In genomic region chrV:19142595-19142994, ce11 we compare ENCODE assay signal across 3 worm cellular contexts.
TF ChIP-seq lines count a peak whose summit lies in the region.

No protein-coding gene starts in this region.

TF ChIP-seq in whole organism, L4 larva, 104 proteins besides CTCF, POLR2A, EP300 and RAD21 (continued from another document):
- TF ChIP-seq hmg-1.1 (GFP tag; IDR thresholded peaks at IDR 0.05; lab: Robert Waterston, UW) (peak; percentile 60), set-16 (GFP tag; IDR thresholded peaks at IDR 0.05; lab: Robert Waterston, UW) (peak; percentile 62), arid-1 (GFP tag; conservative IDR thresholded peaks at IDR 0.05; lab: Robert Waterston, UW) (peak; percentile 70)

TF ChIP-seq in whole organism, late embryonic, 69 proteins besides CTCF, POLR2A, EP300 and RAD21 (continued from another document):
- no peak for TF ChIP-seq F13H6.1 (tag; optimal IDR thresholded peaks at IDR 0.05; lab: Kevin White, UChicago)
TF ChIP-seq in whole organism, late embryonic: peak in this region for 3.

TF ChIP-seq in whole organism, young adult, 124 proteins besides CTCF, POLR2A, EP300 and RAD21 (continued from another document):
- TF ChIP-seq nhr-90 (tag; optimal IDR thresholded peaks at IDR 0.05; lab: Kevin White, UChicago) = peak; percentile 21
- TF ChIP-seq C17E4.6 (GFP tag; IDR thresholded peaks at IDR 0.05; lab: Robert Waterston, UW) = no peak
- TF ChIP-seq lin-35 (GFP tag; optimal IDR thresholded peaks at IDR 0.05; lab: Kevin White, UChicago) = no peak
- TF ChIP-seq lag-1 (GFP tag; IDR thresholded peaks at IDR 0.05; lab: Robert Waterston, UW) = no peak
- TF ChIP-seq aptf-3 (GFP tag; IDR thresholded peaks at IDR 0.05; lab: Robert Waterston, UW) = no peak
- no peak for TF ChIP-seq akir-1 (GFP tag; optimal IDR thresholded peaks at IDR 0.05; lab: Kevin White, UChicago)
- no peak for TF ChIP-seq hrde-1 (tag; optimal IDR thresholded peaks at IDR 0.05; lab: Kevin White, UChicago; ENCODE audit: borderline replicate concordance)
- peak; percentile 65 for TF ChIP-seq hmg-1.2 (GFP tag; IDR thresholded peaks at IDR 0.05; lab: Robert Waterston, UW)
- no peak for TF ChIP-seq F57C9.4 (tag; optimal IDR thresholded peaks at IDR 0.05; lab: Kevin White, UChicago)
- TF ChIP-seq nhr-179 (tag; optimal IDR thresholded peaks at IDR 0.05; lab: Kevin White, UChicago) = peak; percentile 5
- TF ChIP-seq ztf-22 (GFP tag; optimal IDR thresholded peaks at IDR 0.05; lab: Kevin White, UChicago) = no peak
- no peak for TF ChIP-seq ceh-27 (GFP tag; optimal IDR thresholded peaks at IDR 0.05; lab: Kevin White, UChicago)
- TF ChIP-seq F39B2.1 (GFP tag; IDR thresholded peaks at IDR 0.05; lab: Robert Waterston, UW) = no peak
- no peak for TF ChIP-seq ekl-4 (GFP tag; IDR thresholded peaks at IDR 0.05; lab: Robert Waterston, UW)
- TF ChIP-seq T26A5.8 (tag; optimal IDR thresholded peaks at IDR 0.05; lab: Kevin White, UChicago) = no peak
- TF ChIP-seq chd-7 (tag; optimal IDR thresholded peaks at IDR 0.05; lab: Kevin White, UChicago) = no peak
- no peak for TF ChIP-seq lir-1 (GFP tag; conservative IDR thresholded peaks at IDR 0.05; lab: Robert Waterston, UW)
- 0 out of 2 replicates have a peak, but pooled peaks have one; percentile 28 for TF ChIP-seq D2030.7 (GFP tag; IDR thresholded peaks at IDR 0.05; lab: Robert Waterston, UW)
- TF ChIP-seq attf-5 (GFP tag; optimal IDR thresholded peaks at IDR 0.05; lab: Kevin White, UChicago) = no peak
- no peak for TF ChIP-seq lin-40 (tag; optimal IDR thresholded peaks at IDR 0.05; lab: Kevin White, UChicago)
- no peak for TF ChIP-seq let-526 (GFP tag; IDR thresholded peaks at IDR 0.05; lab: Robert Waterston, UW)
- no peak for TF ChIP-seq hlh-26 (GFP tag; conservative IDR thresholded peaks at IDR 0.05; lab: Robert Waterston, UW)
- TF ChIP-seq lsy-27 (tag; optimal IDR thresholded peaks at IDR 0.05; lab: Kevin White, UChicago; ENCODE audit: borderline replicate concordance, insufficient read depth) = no peak
- TF ChIP-seq snpc-1.3 (tag; optimal IDR thresholded peaks at IDR 0.05; lab: Kevin White, UChicago; ENCODE audit: insufficient read depth) = no peak
- no peak for TF ChIP-seq dpff-1 (tag; optimal IDR thresholded peaks at IDR 0.05; lab: Kevin White, UChicago)
- no peak for TF ChIP-seq tlf-1 (GFP tag; optimal IDR thresholded peaks at IDR 0.05; lab: Kevin White, UChicago)
- TF ChIP-seq hsf-1 (GFP tag; IDR thresholded peaks at IDR 0.05; lab: Robert Waterston, UW) = no peak
- TF ChIP-seq lsl-1 (GFP tag; optimal IDR thresholded peaks at IDR 0.05; lab: Kevin White, UChicago) = no peak
- no peak for TF ChIP-seq mes-4 (tag; optimal IDR thresholded peaks at IDR 0.05; lab: Kevin White, UChicago)
- TF ChIP-seq tbx-9 (tag; optimal IDR thresholded peaks at IDR 0.05; lab: Kevin White, UChicago; ENCODE audit: borderline replicate concordance) = no peak
- no peak for TF ChIP-seq rcor-1 (GFP tag; IDR thresholded peaks at IDR 0.05; lab: Robert Waterston, UW)
- no peak for TF ChIP-seq nhr-27 (tag; optimal IDR thresholded peaks at IDR 0.05; lab: Kevin White, UChicago)
- no peak for TF ChIP-seq nfya-2 (GFP tag; IDR thresholded peaks at IDR 0.05; lab: Robert Waterston, UW)
- peak; percentile 58 for TF ChIP-seq rpc-1 (optimal IDR thresholded peaks at IDR 0.05; lab: Kevin White, UChicago)
- TF ChIP-seq rpc-1 (tag; optimal IDR thresholded peaks at IDR 0.05; lab: Kevin White, UChicago) = peak; percentile 72
- no peak for TF ChIP-seq attf-6 (GFP tag; IDR thresholded peaks at IDR 0.05; lab: Robert Waterston, UW)
- no peak for TF ChIP-seq lin-54 (GFP tag; optimal IDR thresholded peaks at IDR 0.05; lab: Kevin White, UChicago)
- no peak for TF ChIP-seq xnd-1 (tag; optimal IDR thresholded peaks at IDR 0.05; lab: Kevin White, UChicago)
- TF ChIP-seq him-1 (tag; optimal IDR thresholded peaks at IDR 0.05; lab: Kevin White, UChicago) = peak; percentile 2
- TF ChIP-seq egrh-3 (GFP tag; IDR thresholded peaks at IDR 0.05; lab: Robert Waterston, UW) = peak; percentile 65
- TF ChIP-seq B0336.3 (GFP tag; IDR thresholded peaks at IDR 0.05; lab: Robert Waterston, UW) = no peak
- TF ChIP-seq cebp-2 (GFP tag; IDR thresholded peaks at IDR 0.05; lab: Robert Waterston, UW) = no peak
- no peak for TF ChIP-seq K12H6.12 (tag; optimal IDR thresholded peaks at IDR 0.05; lab: Kevin White, UChicago)
- TF ChIP-seq fkh-3 (tag; optimal IDR thresholded peaks at IDR 0.05; lab: Kevin White, UChicago) = no peak
- TF ChIP-seq nhr-120 (GFP tag; IDR thresholded peaks at IDR 0.05; lab: Robert Waterston, UW) = no peak
- TF ChIP-seq efl-1 (GFP tag; optimal IDR thresholded peaks at IDR 0.05; lab: Kevin White, UChicago) = no peak
- TF ChIP-seq F10E7.11 (tag; optimal IDR thresholded peaks at IDR 0.05; lab: Kevin White, UChicago) = no peak
- no peak for TF ChIP-seq F52B5.7 (tag; optimal IDR thresholded peaks at IDR 0.05; lab: Kevin White, UChicago)
- 0 out of 2 replicates have a peak, but pooled peaks have one; percentile 28 for TF ChIP-seq attf-3 (GFP tag; conservative IDR thresholded peaks at IDR 0.05; lab: Robert Waterston, UW)
- TF ChIP-seq madf-3 (GFP tag; IDR thresholded peaks at IDR 0.05; lab: Robert Waterston, UW) = no peak
- peak; percentile 18 for TF ChIP-seq die-1 (tag; optimal IDR thresholded peaks at IDR 0.05; lab: Kevin White, UChicago)
- TF ChIP-seq ztf-18 (tag; optimal IDR thresholded peaks at IDR 0.05; lab: Kevin White, UChicago) = peak; percentile 58
- no peak for TF ChIP-seq egl-44 (GFP tag; IDR thresholded peaks at IDR 0.05; lab: Robert Waterston, UW)
- no peak for TF ChIP-seq Y53G8AR.9 (GFP tag; conservative IDR thresholded peaks at IDR 0.05; lab: Robert Waterston, UW)
- TF ChIP-seq pha-4 (tag; optimal IDR thresholded peaks at IDR 0.05; lab: Kevin White, UChicago) = no peak
- no peak for TF ChIP-seq F55B11.4 (tag; optimal IDR thresholded peaks at IDR 0.05; lab: Kevin White, UChicago; ENCODE audit: borderline replicate concordance, insufficient read depth)
- peak; percentile 48 for TF ChIP-seq ceh-100 (GFP tag; IDR thresholded peaks at IDR 0.05; lab: Robert Waterston, UW)
- TF ChIP-seq C06A6.2 (GFP tag; conservative IDR thresholded peaks at IDR 0.05; lab: Robert Waterston, UW) = no peak
- no peak for TF ChIP-seq F49E8.2 (tag; optimal IDR thresholded peaks at IDR 0.05; lab: Kevin White, UChicago; ENCODE audit: insufficient read depth)
- TF ChIP-seq Y79H2A.3 (GFP tag; conservative IDR thresholded peaks at IDR 0.05; lab: Robert Waterston, UW) = no peak
- no peak for TF ChIP-seq ama-1 (optimal IDR thresholded peaks at IDR 0.05; lab: Kevin White, UChicago)
- TF ChIP-seq ama-1 (GFP tag; optimal IDR thresholded peaks at IDR 0.05; lab: Kevin White, UChicago) = peak in 1 of 2 experiments; percentile 2
- TF ChIP-seq F57A8.1 (GFP tag; optimal IDR thresholded peaks at IDR 0.05; lab: Kevin White, UChicago) = no peak
- TF ChIP-seq nfyb-1 (GFP tag; IDR thresholded peaks at IDR 0.05; lab: Robert Waterston, UW) = no peak
- TF ChIP-seq ztf-28 (GFP tag; IDR thresholded peaks at IDR 0.05; lab: Robert Waterston, UW) = no peak
- no peak for TF ChIP-seq F22D6.2 (tag; optimal IDR thresholded peaks at IDR 0.05; lab: Kevin White, UChicago)
- TF ChIP-seq snpc-4 (GFP tag; optimal IDR thresholded peaks at IDR 0.05; lab: Kevin White, UChicago) = no peak
- TF ChIP-seq snpc-4 (tag; optimal IDR thresholded peaks at IDR 0.05; lab: Kevin White, UChicago) = no peak
- TF ChIP-seq nfya-1 (tag; optimal IDR thresholded peaks at IDR 0.05; lab: Kevin White, UChicago; ENCODE audit: borderline replicate concordance, insufficient read depth) = no peak
- TF ChIP-seq athp-1 (tag; optimal IDR thresholded peaks at IDR 0.05; lab: Kevin White, UChicago) = no peak
- no peak for TF ChIP-seq gei-17 (GFP tag; optimal IDR thresholded peaks at IDR 0.05; lab: Kevin White, UChicago)
- TF ChIP-seq ceh-91 (GFP tag; IDR thresholded peaks at IDR 0.05; lab: Robert Waterston, UW) = no peak
- TF ChIP-seq B0261.1 (tag; optimal IDR thresholded peaks at IDR 0.05; lab: Kevin White, UChicago) = peak; percentile 71
- TF ChIP-seq tbp1 (GFP tag; optimal IDR thresholded peaks at IDR 0.05; lab: Kevin White, UChicago) = peak; percentile 87
